Worm (Caenorhabditis elegans): ENCODE results near the gene C14C10.5.

DNA sequence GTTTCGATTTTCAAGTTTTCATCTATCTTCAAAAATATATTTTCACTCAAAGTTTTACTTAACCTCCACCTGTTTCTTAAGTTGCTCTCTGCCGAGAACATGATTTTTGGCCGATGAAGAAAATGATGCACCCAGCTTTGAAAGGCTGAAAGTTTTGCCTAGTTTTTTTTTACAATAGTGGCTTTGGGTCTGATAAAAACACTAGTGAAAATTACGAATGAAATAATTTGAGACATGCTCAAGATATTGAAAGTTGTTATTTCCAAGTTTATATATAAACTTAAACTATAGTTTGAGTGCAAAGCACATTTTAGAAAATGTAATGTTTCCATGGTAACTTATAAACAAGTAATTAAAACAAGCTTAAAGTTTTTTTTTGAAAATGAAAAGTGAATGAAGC lies 49.2 kb downstream of the C14C10.5 start, which contains the start of gene gpa-9:
- TF ChIP-seq dao-5 (tag; optimal IDR thresholded peaks at IDR 0.05) (no peak), him-1 (tag; optimal IDR thresholded peaks at IDR 0.05) (no peak)

Data from whole organism, L4/young adult.